Worm (Caenorhabditis elegans) whole organism, mixed stage, embryonic: ENCODE results near the gene K07H8.9.

Experiments used
- M03D4.4 ChIP-seq: sonication (generic microtip); optimal IDR thresholded peaks from 2 replicates; lab custom pipeline; 2017; ENCODE audit warnings: mild to moderate bottlenecking, missing genetic modification characterization, missing compliant biosample characterization
- bed-3 ChIP-seq: fragments of 200-800 bp; sonication (Bioruptor generic); optimal IDR thresholded peaks from 3 replicates; lab custom pipeline; 2018; ENCODE audit warnings: mild to moderate bottlenecking, missing genetic modification characterization, moderate library complexity, missing compliant biosample characterization
- blmp-1 ChIP-seq: fragments of 150-350 bp; optimal IDR thresholded peaks from 2 replicates; lab custom pipeline; 2014; ENCODE audit warnings: missing biosample characterization, missing genetic modification characterization
- ceh-39 ChIP-seq: fragments of 150-350 bp; optimal IDR thresholded peaks from 2 replicates; lab custom pipeline; 2014; ENCODE audit warnings: missing biosample characterization, missing genetic modification characterization
- ceh-43 ChIP-seq: fragments of 200-800 bp; sonication (Bioruptor generic); optimal IDR thresholded peaks from 2 replicates; lab custom pipeline; 2018; ENCODE audit warnings: mild to moderate bottlenecking, missing genetic modification characterization, moderate library complexity, missing compliant biosample characterization
- ceh-83 ChIP-seq: fragments of 200-800 bp; sonication (Bioruptor generic); optimal IDR thresholded peaks from 2 replicates; lab custom pipeline; 2018; ENCODE audit warnings: mild to moderate bottlenecking, missing genetic modification characterization, missing compliant biosample characterization
- ces-1 ChIP-seq: fragments of 150-350 bp; optimal IDR thresholded peaks from 2 replicates; lab custom pipeline; 2014; ENCODE audit warnings: missing biosample characterization, missing genetic modification reagents, missing genetic modification characterization
- cnd-1 ChIP-seq: fragments of 200-800 bp; sonication (Bioruptor generic); optimal IDR thresholded peaks from 2 replicates; lab custom pipeline; 2018; ENCODE audit warnings: mild to moderate bottlenecking, missing genetic modification characterization, missing compliant biosample characterization
- drap-1 ChIP-seq: fragments of 200-800 bp; sonication (Bioruptor generic); optimal IDR thresholded peaks from 3 replicates; lab custom pipeline; 2018; ENCODE audit warnings: mild to moderate bottlenecking, missing genetic modification characterization, missing compliant biosample characterization
- elt-1 ChIP-seq: sonication (generic microtip); optimal IDR thresholded peaks from 2 replicates; lab custom pipeline; 2017; ENCODE audit warnings: missing genetic modification characterization, mild to moderate bottlenecking, missing compliant biosample characterization, antibody characterized with exemption, moderate library complexity, borderline replicate concordance; ENCODE audit not compliant: insufficient read depth
- elt-3 ChIP-seq: fragments of 150-350 bp; optimal IDR thresholded peaks from 2 replicates; lab custom pipeline; 2014; ENCODE audit warnings: missing biosample characterization, missing genetic modification characterization
- flh-1 ChIP-seq: fragments of 200-800 bp; sonication (Bioruptor generic); optimal IDR thresholded peaks from 2 replicates; lab custom pipeline; 2018; ENCODE audit warnings: mild to moderate bottlenecking, missing genetic modification characterization, moderate library complexity, missing compliant biosample characterization
- ham-2 ChIP-seq: fragments of 200-800 bp; sonication (Bioruptor generic); optimal IDR thresholded peaks from 2 replicates; lab custom pipeline; 2018; ENCODE audit warnings: mild to moderate bottlenecking, missing genetic modification characterization, missing compliant biosample characterization
- hlh-1 ChIP-seq: fragments of 150-350 bp; optimal IDR thresholded peaks from 2 replicates; lab custom pipeline; 2014; ENCODE audit warnings: missing biosample characterization, missing genetic modification reagents, missing genetic modification characterization
- lin-13 ChIP-seq: fragments of 150-350 bp; optimal IDR thresholded peaks from 2 replicates; lab custom pipeline; 2014; ENCODE audit warnings: missing biosample characterization, missing genetic modification characterization
- lin-32 ChIP-seq: fragments of 200-800 bp; sonication (Bioruptor generic); optimal IDR thresholded peaks from 2 replicates; lab custom pipeline; 2018; ENCODE audit warnings: mild to moderate bottlenecking, missing genetic modification characterization, missing compliant biosample characterization
- lsy-2 ChIP-seq: fragments of 150-350 bp; optimal IDR thresholded peaks from 2 replicates; lab custom pipeline; 2014; ENCODE audit warnings: missing biosample characterization, missing genetic modification characterization
- mep-1 ChIP-seq: fragments of 150-350 bp; optimal IDR thresholded peaks from 2 replicates; lab custom pipeline; 2017; ENCODE audit warnings: missing biosample characterization, missing genetic modification reagents, missing genetic modification characterization, inconsistent platforms
- nhr-12 ChIP-seq: fragments of 150-350 bp; optimal IDR thresholded peaks from 2 replicates; lab custom pipeline; 2014; ENCODE audit warnings: missing biosample characterization, missing genetic modification characterization
- nhr-2 ChIP-seq: fragments of 150-350 bp; optimal IDR thresholded peaks from 2 replicates; lab custom pipeline; 2014; ENCODE audit warnings: missing biosample characterization, missing genetic modification characterization
- nhr-237 ChIP-seq: fragments of 150-350 bp; optimal IDR thresholded peaks from 2 replicates; lab custom pipeline; 2014; ENCODE audit warnings: missing biosample characterization, missing genetic modification characterization
- nhr-28 ChIP-seq: fragments of 150-350 bp; optimal IDR thresholded peaks from 2 replicates; lab custom pipeline; 2014; ENCODE audit warnings: missing biosample characterization, missing genetic modification characterization
- nhr-76 ChIP-seq: sonication (generic microtip); optimal IDR thresholded peaks from 2 replicates; lab custom pipeline; 2017; ENCODE audit warnings: missing biosample characterization, missing genetic modification characterization
- pha-4 ChIP-seq: fragments of 150-350 bp; optimal IDR thresholded peaks from 2 replicates; lab custom pipeline; 2018; ENCODE audit warnings: missing biosample characterization, missing genetic modification reagents, missing genetic modification characterization
- sem-2 ChIP-seq: fragments of 200-800 bp; sonication (Bioruptor generic); optimal IDR thresholded peaks from 2 replicates; lab custom pipeline; 2018; ENCODE audit warnings: mild to moderate bottlenecking, missing genetic modification characterization, missing compliant biosample characterization
- snpc-4 ChIP-seq: fragments of 150-350 bp; optimal IDR thresholded peaks from 2 replicates; lab custom pipeline; 2014; ENCODE audit warnings: missing biosample characterization, missing genetic modification characterization
- sptf-1 ChIP-seq: sonication (generic microtip); optimal IDR thresholded peaks from 2 replicates; lab custom pipeline; 2017; ENCODE audit warnings: mild to moderate bottlenecking, missing genetic modification characterization, moderate library complexity, missing compliant biosample characterization
- tbx-8 ChIP-seq: fragments of 200-800 bp; sonication (Bioruptor generic); optimal IDR thresholded peaks from 2 replicates; lab custom pipeline; 2018; ENCODE audit warnings: mild to moderate bottlenecking, missing genetic modification characterization, moderate library complexity, missing compliant biosample characterization
- unc-39 ChIP-seq: fragments of 150-350 bp; optimal IDR thresholded peaks from 2 replicates; lab custom pipeline; 2014; ENCODE audit warnings: missing biosample characterization, missing genetic modification characterization
- unc-62 ChIP-seq: fragments of 150-350 bp; optimal IDR thresholded peaks from 2 replicates; lab custom pipeline; 2014; ENCODE audit warnings: missing biosample characterization, missing genetic modification reagents, missing genetic modification characterization
- ztf-11 ChIP-seq: fragments of 150-350 bp; optimal IDR thresholded peaks from 2 replicates; lab custom pipeline; 2014; ENCODE audit warnings: missing biosample characterization, missing genetic modification characterization

The K07H8.9 gene

ce11 chrIV:8291232-8291631, 5.0 kb upstream of the K07H8.9 start, which contains the start of gene K07H8.2:
Gene K07H8.2 (plus strand): TSS chrIV:8291532.
- TF ChIP-seq mep-1 (tag; lab: Kevin White, UChicago) (no peak), ceh-39 (no peak), snpc-4 (tag; lab: Kevin White, UChicago) (no peak), hlh-1 (tag; lab: Kevin White, UChicago) (no peak), cnd-1 (no peak), tbx-8 (no peak), lsy-2 (tag; lab: Kevin White, UChicago) (no peak), elt-3 (tag; lab: Kevin White, UChicago) (no peak), bed-3 (GFP tag; lab: Kevin White, UChicago) (no peak), nhr-76 (tag; lab: Kevin White, UChicago) (no peak), lin-32 (GFP tag; lab: Kevin White, UChicago) (no peak), M03D4.4 (tag; lab: Kevin White, UChicago) (no peak)

ce11 chrIV:8289580-8290323, 3.5 kb upstream of the K07H8.9 start, which contains the start of gene daf-31:
Gene daf-31 (plus strand): TSS chrIV:8290273.
- TF ChIP-seq lin-13 (tag; lab: Kevin White, UChicago) (peak; percentile 45), drap-1 (GFP tag; lab: Kevin White, UChicago) (no peak), ceh-39 (peak; percentile 72), mep-1 (tag; lab: Kevin White, UChicago) (peak; percentile 47), hlh-1 (tag; lab: Kevin White, UChicago) (peak; percentile 11), ham-2 (GFP tag; lab: Kevin White, UChicago) (peak; percentile 89), lsy-2 (tag; lab: Kevin White, UChicago) (peak; percentile 34), pha-4 (tag; lab: Kevin White, UChicago) (peak; percentile 54), blmp-1 (no peak), nhr-12 (no peak)

- no peak for TF ChIP-seq ceh-43 (GFP tag; lab: Kevin White, UChicago)
- no peak for TF ChIP-seq M03D4.4 (tag; lab: Kevin White, UChicago)
- TF ChIP-seq unc-39 (tag; lab: Kevin White, UChicago) = no peak
- no peak for TF ChIP-seq mep-1 (tag; lab: Kevin White, UChicago)
- no peak for TF ChIP-seq sem-2 (GFP tag; lab: Kevin White, UChicago)
- no peak for TF ChIP-seq nhr-76 (tag; lab: Kevin White, UChicago)
- TF ChIP-seq tbx-8 = no peak
- no peak for TF ChIP-seq nhr-237
- TF ChIP-seq sptf-1 (tag; lab: Kevin White, UChicago) = no peak
- no peak for TF ChIP-seq flh-1 (GFP tag; lab: Kevin White, UChicago)
- TF ChIP-seq ces-1 (GFP tag; lab: Kevin White, UChicago) = no peak
- no peak for TF ChIP-seq hlh-1 (tag; lab: Kevin White, UChicago)
- TF ChIP-seq lin-13 (tag; lab: Kevin White, UChicago) = no peak
Observed at ce11 chrIV:8289505-8289579, 3.1 kb upstream of the K07H8.9 start, which contains the start of gene nucl-1. Gene nucl-1 (minus strand): TSS chrIV:8289530.

ce11 chrIV:8289105-8289504, 2.8 kb upstream of the K07H8.9 start:
- TF ChIP-seq snpc-4 (tag; lab: Kevin White, UChicago) (no peak), nhr-28 (tag; lab: Kevin White, UChicago) (no peak), flh-1 (GFP tag; lab: Kevin White, UChicago) (no peak), ztf-11 (tag; lab: Kevin White, UChicago) (no peak), nhr-76 (tag; lab: Kevin White, UChicago) (no peak)

- no peak for TF ChIP-seq hlh-1 (tag; lab: Kevin White, UChicago)
- TF ChIP-seq sem-2 (GFP tag; lab: Kevin White, UChicago) = no peak
- TF ChIP-seq ztf-11 (tag; lab: Kevin White, UChicago) = no peak
- TF ChIP-seq lsy-2 (tag; lab: Kevin White, UChicago) = no peak
- TF ChIP-seq bed-3 (GFP tag; lab: Kevin White, UChicago) = no peak
- no peak for TF ChIP-seq M03D4.4 (tag; lab: Kevin White, UChicago)
- no peak for TF ChIP-seq nhr-28 (tag; lab: Kevin White, UChicago)
Observed at ce11 chrIV:8287287-8287686, 1.0 kb upstream of the K07H8.9 start.

ce11 chrIV:8283214-8283613, 3.1 kb downstream of the K07H8.9 start:
- no peak for TF ChIP-seq cnd-1
- no peak for TF ChIP-seq nhr-12
- no peak for TF ChIP-seq lin-13 (tag; lab: Kevin White, UChicago)
- TF ChIP-seq elt-1 (tag; lab: Kevin White, UChicago) = no peak
- no peak for TF ChIP-seq ceh-83 (GFP tag; lab: Kevin White, UChicago)
- TF ChIP-seq sptf-1 (tag; lab: Kevin White, UChicago) = no peak
- TF ChIP-seq flh-1 (GFP tag; lab: Kevin White, UChicago) = no peak
- TF ChIP-seq nhr-28 (tag; lab: Kevin White, UChicago) = no peak
- TF ChIP-seq blmp-1 = no peak
- no peak for TF ChIP-seq unc-39 (tag; lab: Kevin White, UChicago)
- no peak for TF ChIP-seq mep-1 (tag; lab: Kevin White, UChicago)
- TF ChIP-seq M03D4.4 (tag; lab: Kevin White, UChicago) = no peak
- TF ChIP-seq unc-62 (GFP tag; lab: Kevin White, UChicago) = no peak
- TF ChIP-seq nhr-2 (tag; lab: Kevin White, UChicago) = no peak
- no peak for TF ChIP-seq hlh-1 (tag; lab: Kevin White, UChicago)
